Fruit fly (Drosophila melanogaster): ENCODE results near the gene Gr93b.
A peak's percentile ranks its signal among the peaks of the same experiment; 100 is the strongest.

Gene Gr93b

DNA sequence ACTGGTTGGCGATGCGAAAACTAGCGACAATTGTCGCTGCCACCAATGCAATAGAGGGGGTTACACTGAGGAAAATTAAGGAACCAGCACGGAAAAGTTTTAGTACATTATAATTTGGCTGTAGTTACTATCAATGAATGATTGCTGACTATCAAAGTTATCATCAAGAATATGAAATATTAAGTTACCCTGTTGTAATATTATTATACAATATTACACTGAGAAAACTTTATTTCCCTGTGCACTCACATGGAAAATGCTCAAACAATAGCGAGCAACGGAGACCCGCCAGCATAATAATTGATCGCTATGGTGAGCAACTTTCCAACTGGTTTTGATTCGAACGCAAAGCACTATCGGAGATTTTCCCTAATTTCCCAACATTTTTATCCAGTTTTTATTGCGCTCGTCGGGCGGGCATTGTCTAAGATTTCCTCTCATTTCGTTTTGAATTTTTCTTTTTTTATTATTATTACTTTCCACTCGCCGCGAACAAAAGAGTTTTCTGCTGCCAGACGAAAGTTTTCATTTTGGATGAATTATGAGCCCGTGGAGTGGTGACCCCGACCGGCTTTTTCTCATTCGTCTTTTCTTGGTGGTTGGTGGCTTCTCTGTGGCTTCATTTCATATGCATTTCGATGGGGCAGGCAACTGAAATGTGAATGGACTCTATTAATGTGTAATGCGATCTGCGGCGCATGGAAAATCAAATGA, 18.7 kb upstream of the Gr93b start (continued):
- TF ChIP-seq YL-1 (GFP tag; optimal IDR thresholded peaks at IDR 0.05) (peak; percentile 46), onecut (GFP tag; IDR thresholded peaks at IDR 0.05) (peak; percentile 57), CG10321 (GFP tag; IDR thresholded peaks at IDR 0.05) (no peak), cato (GFP tag; optimal IDR thresholded peaks at IDR 0.05; ENCODE audit: borderline replicate concordance) (peak; percentile 54), CG12942 (GFP tag; optimal IDR thresholded peaks at IDR 0.05) (peak; percentile 69), CG14667 (GFP tag; IDR thresholded peaks at IDR 0.05) (no peak), CG16779 (GFP tag; IDR thresholded peaks at IDR 0.05) (no peak), CG34376 (GFP tag; optimal IDR thresholded peaks at IDR 0.05) (no peak), CG17186 (GFP tag; optimal IDR thresholded peaks at IDR 0.05) (peak; percentile 21), sqz (GFP tag; optimal IDR thresholded peaks at IDR 0.05) (peak; percentile 49), dpn (GFP tag; optimal IDR thresholded peaks at IDR 0.05) (peak; percentile 33 to 75), NfI (GFP tag; optimal IDR thresholded peaks at IDR 0.05) (peak; percentile 52), CG6791 (GFP tag; IDR thresholded peaks at IDR 0.05; ENCODE audit: partially characterized antibody) (no peak), slbo (GFP tag; IDR thresholded peaks at IDR 0.05) (no peak), Bdp1 (GFP tag; optimal IDR thresholded peaks at IDR 0.05) (peak; percentile 9), kni (GFP tag; optimal IDR thresholded peaks at IDR 0.05) (peak; percentile 65), CG10274 (GFP tag; optimal IDR thresholded peaks at IDR 0.05) (no peak), CG8290 (GFP tag; optimal IDR thresholded peaks at IDR 0.05) (peak; percentile 68), CG8290 (tag; optimal IDR thresholded peaks at IDR 0.05) (peak; percentile 15 to 39), pros (GFP tag; optimal IDR thresholded peaks at IDR 0.05) (peak; percentile 57), CG2120 (GFP tag; optimal IDR thresholded peaks at IDR 0.05) (no peak), HmgD (GFP tag; optimal IDR thresholded peaks at IDR 0.05) (no peak), CG7745 (tag; optimal IDR thresholded peaks at IDR 0.05) (no peak), TFAM (GFP tag; optimal IDR thresholded peaks at IDR 0.05) (peak; percentile 11), CG8765 (GFP tag; IDR thresholded peaks at IDR 0.05) (no peak), dm (GFP tag; optimal IDR thresholded peaks at IDR 0.05) (no peak), CG4404 (GFP tag; IDR thresholded peaks at IDR 0.05) (peak; percentile 32; the same call in 1 of the 2 replicates), CG31441 (GFP tag; IDR thresholded peaks at IDR 0.05) (peak; percentile 89), BtbVII (GFP tag; optimal IDR thresholded peaks at IDR 0.05) (no peak), CG42726 (GFP tag; IDR thresholded peaks at IDR 0.05; ENCODE audit: partially characterized antibody) (no peak), CG34422 (GFP tag; IDR thresholded peaks at IDR 0.05) (peak; percentile 74), HLH3B (GFP tag; IDR thresholded peaks at IDR 0.05) (peak; percentile 60), CG11560 (tag; IDR thresholded peaks at IDR 0.05) (no peak), CG32767 (GFP tag; IDR thresholded peaks at IDR 0.05) (peak; percentile 65), trh (GFP tag; optimal IDR thresholded peaks at IDR 0.05) (peak; percentile 25), CoRest (tag; optimal IDR thresholded peaks at IDR 0.05) (peak; percentile 88), nerfin-2 (GFP tag; IDR thresholded peaks at IDR 0.05; ENCODE audit: partially characterized antibody) (no peak), pita (GFP tag; optimal IDR thresholded peaks at IDR 0.05) (no peak), Lpt (GFP tag; optimal IDR thresholded peaks at IDR 0.05) (no peak), sim (GFP tag; IDR thresholded peaks at IDR 0.05) (peak; percentile 59; the same call in 1 of the 2 replicates), Max (GFP tag; optimal IDR thresholded peaks at IDR 0.05) (peak; percentile 39), sob (GFP tag; IDR thresholded peaks at IDR 0.05) (peak; percentile 37; the same call in 1 of the 2 replicates), NFAT (GFP tag; IDR thresholded peaks at IDR 0.05) (no peak), jigr1 (GFP tag; IDR thresholded peaks at IDR 0.05) (no peak), CG7987 (GFP tag; optimal IDR thresholded peaks at IDR 0.05) (no peak), tgo (GFP tag; IDR thresholded peaks at IDR 0.05) (peak; percentile 45; the same call in 2 of the 3 replicates), CG11695 (GFP tag; IDR thresholded peaks at IDR 0.05) (peak; percentile 62; the same call in 2 of the 3 replicates), cas (GFP tag; IDR thresholded peaks at IDR 0.05) (no peak), Dip2 (GFP tag; IDR thresholded peaks at IDR 0.05) (no peak), Side (GFP tag; optimal IDR thresholded peaks at IDR 0.05) (peak; percentile 36), Sin3A (optimal IDR thresholded peaks at IDR 0.05) (no peak)
